Fruit fly (Drosophila melanogaster) whole organism, prepupa: ENCODE results near the gene Gr97a.
A peak's percentile ranks its signal among the peaks of the same experiment; 100 is the strongest.

Experiments used
- Blimp-1 ChIP-seq: fragments of 200-800 bp; sonication (Bioruptor generic); optimal IDR thresholded peaks from 3 replicates; lab custom pipeline; 2017; ENCODE audit warnings: missing biosample characterization, missing genetic modification characterization, mild to moderate bottlenecking, moderate library complexity, missing genetic modification reagents
- CG10669 ChIP-seq: fragments of 200-800 bp; sonication (Bioruptor generic); optimal IDR thresholded peaks from 3 replicates; lab custom pipeline; 2018; ENCODE audit warnings: missing biosample characterization, mild to moderate bottlenecking, missing genetic modification characterization, moderate library complexity
- CG11762 ChIP-seq: fragments of 200-800 bp; sonication (Bioruptor generic); optimal IDR thresholded peaks from 3 replicates; lab custom pipeline; 2016; ENCODE audit warnings: missing biosample characterization, missing genetic modification characterization; ENCODE audit not compliant: insufficient read depth
- CG15336 ChIP-seq: fragments of 200-800 bp; sonication (Bioruptor generic); IDR thresholded peaks from 2 replicates; pipeline ENCODE4 v1.3.6; 2022; ENCODE audit warnings: missing biosample characterization, missing genetic modification characterization
- CG1621 ChIP-seq: fragments of 200-800 bp; sonication (Bioruptor generic); optimal IDR thresholded peaks from 3 replicates; lab custom pipeline; 2018; ENCODE audit warnings: missing biosample characterization, mild to moderate bottlenecking, missing genetic modification characterization
- CG3032 ChIP-seq: fragments of 200-800 bp; optimal IDR thresholded peaks from 2 replicates; lab custom pipeline; 2019; ENCODE audit warnings: missing biosample characterization, mild to moderate bottlenecking, missing genetic modification characterization, moderate library complexity
- CG32006 ChIP-seq: fragments of 200-800 bp; sonication (Bioruptor generic); optimal IDR thresholded peaks from 3 replicates; lab custom pipeline; 2017; ENCODE audit warnings: missing biosample characterization, mild to moderate bottlenecking, missing genetic modification characterization
- CG6163 ChIP-seq: fragments of 200-800 bp; sonication (Bioruptor generic); IDR thresholded peaks from 3 replicates; pipeline ENCODE4 v1.3.6; 2022; ENCODE audit warnings: missing biosample characterization, missing genetic modification characterization
- CG6854 ChIP-seq: fragments of 200-800 bp; sonication (Bioruptor generic); optimal IDR thresholded peaks from 2 replicates; lab custom pipeline; 2017; ENCODE audit warnings: missing biosample characterization, mild to moderate bottlenecking, missing genetic modification characterization
- CG7368 ChIP-seq: fragments of 200-800 bp; sonication (Bioruptor generic); optimal IDR thresholded peaks from 3 replicates; lab custom pipeline; 2016; ENCODE audit warnings: missing biosample characterization, missing genetic modification characterization
- CG8119 ChIP-seq: fragments of 200-800 bp; sonication (Bioruptor generic); IDR thresholded peaks from 3 replicates; pipeline ENCODE4 v1.3.6; 2022; ENCODE audit warnings: missing biosample characterization, missing genetic modification characterization
- CG8319 ChIP-seq: fragments of 200-800 bp; sonication (Bioruptor generic); optimal IDR thresholded peaks from 3 replicates; lab custom pipeline; 2016; ENCODE audit warnings: missing biosample characterization, missing genetic modification characterization
- Eip75B ChIP-seq: fragments of 200-800 bp; sonication (Bioruptor generic); optimal IDR thresholded peaks from 3 replicates; lab custom pipeline; 2016; ENCODE audit warnings: missing biosample characterization, missing genetic modification characterization
- Eip78C ChIP-seq: fragments of 200-800 bp; sonication (Bioruptor generic); peaks from one replicate; lab custom pipeline; 2016; ENCODE audit warnings: missing biosample characterization, missing genetic modification characterization
- Ets96B ChIP-seq: fragments of 200-800 bp; optimal IDR thresholded peaks from 2 replicates; lab custom pipeline; 2019; ENCODE audit warnings: missing biosample characterization, mild to moderate bottlenecking, missing genetic modification characterization, moderate library complexity
- Hr38 ChIP-seq: sonication (Bioruptor generic); optimal IDR thresholded peaks from 2 replicates; lab custom pipeline; 2016; ENCODE audit warnings: missing biosample characterization, missing genetic modification characterization
- Hr4 ChIP-seq: fragments of 200-800 bp; sonication (Bioruptor generic); optimal IDR thresholded peaks from 3 replicates; lab custom pipeline; 2016; ENCODE audit warnings: missing biosample characterization, missing genetic modification characterization
- Lpt ChIP-seq: fragments of 200-800 bp; sonication (Bioruptor generic); optimal IDR thresholded peaks from 3 replicates; lab custom pipeline; 2016; ENCODE audit warnings: missing biosample characterization, missing genetic modification characterization
- Met ChIP-seq: fragments of 200-800 bp; sonication (Bioruptor generic); optimal IDR thresholded peaks from 3 replicates; lab custom pipeline; 2016; ENCODE audit warnings: missing biosample characterization, missing genetic modification characterization
- achi ChIP-seq: fragments of 200-800 bp; sonication (Bioruptor generic); optimal IDR thresholded peaks from 3 replicates; lab custom pipeline; 2016; ENCODE audit warnings: missing biosample characterization, missing genetic modification characterization
- dac ChIP-seq: fragments of 200-800 bp; sonication (Bioruptor generic); optimal IDR thresholded peaks from 2 replicates; lab custom pipeline; 2017; ENCODE audit warnings: missing biosample characterization, mild to moderate bottlenecking, missing genetic modification characterization
- dsx ChIP-seq: fragments of 200-800 bp; optimal IDR thresholded peaks from 3 replicates; lab custom pipeline; 2019; ENCODE audit warnings: missing biosample characterization, mild to moderate bottlenecking, missing genetic modification characterization, moderate library complexity; ENCODE audit not compliant: poor library complexity, severe bottlenecking
- eg ChIP-seq: fragments of 200-800 bp; sonication (Bioruptor generic); IDR thresholded peaks from 3 replicates; pipeline ENCODE4 v1.3.6; 2022; ENCODE audit warnings: missing biosample characterization, missing genetic modification characterization
- esn ChIP-seq: fragments of 200-800 bp; sonication (Bioruptor generic); optimal IDR thresholded peaks from 2 replicates; lab custom pipeline; 2016; ENCODE audit warnings: missing biosample characterization, mild to moderate bottlenecking, missing genetic modification characterization, moderate library complexity
- fd59A ChIP-seq: fragments of 200-800 bp; sonication (Bioruptor generic); optimal IDR thresholded peaks from 2 replicates; lab custom pipeline; 2017; ENCODE audit warnings: missing biosample characterization, mild to moderate bottlenecking, missing genetic modification characterization, missing genetic modification reagents
- fd85E ChIP-seq: fragments of 200-800 bp; sonication (Bioruptor generic); optimal IDR thresholded peaks from 3 replicates; lab custom pipeline; 2016; ENCODE audit warnings: missing biosample characterization, missing genetic modification characterization
- fkh ChIP-seq: fragments of 200-800 bp; sonication (Bioruptor generic); optimal IDR thresholded peaks from 3 replicates; lab custom pipeline; 2017; ENCODE audit warnings: missing biosample characterization, mild to moderate bottlenecking, missing genetic modification characterization, moderate library complexity
- lz ChIP-seq: fragments of 200-800 bp; sonication (Bioruptor generic); optimal IDR thresholded peaks from 3 replicates; lab custom pipeline; 2016; ENCODE audit warnings: missing biosample characterization, missing genetic modification characterization
- net ChIP-seq: fragments of 200-800 bp; sonication (Bioruptor generic); optimal IDR thresholded peaks from 3 replicates; lab custom pipeline; 2016; ENCODE audit warnings: missing biosample characterization, missing genetic modification characterization
- salr ChIP-seq, 2 experiments: fragments of 200-800 bp; sonication (Bioruptor generic); optimal IDR thresholded peaks; 3 replicates each; lab custom pipeline; 2016 to 2018; ENCODE audit warnings: missing biosample characterization in 2 of 2, missing genetic modification characterization in 2 of 2, mild to moderate bottlenecking in 1 of 2
- spab ChIP-seq: fragments of 200-800 bp; sonication (Bioruptor generic); optimal IDR thresholded peaks from 2 replicates; lab custom pipeline; 2017; ENCODE audit warnings: missing biosample characterization, mild to moderate bottlenecking, missing genetic modification characterization, missing genetic modification reagents
- ss ChIP-seq, 2 experiments: fragments of 200-800 bp; sonication (Bioruptor generic); optimal IDR thresholded peaks; 2 replicates in 1 of 2; 3 replicates in 1 of 2; lab custom pipeline; 2017 to 2018; ENCODE audit warnings: mild to moderate bottlenecking in 2 of 2, missing biosample characterization in 2 of 2, missing genetic modification characterization in 2 of 2, moderate library complexity in 1 of 2
- svp ChIP-seq: fragments of 200-800 bp; sonication (Bioruptor generic); peaks from one replicate; lab custom pipeline; 2016; ENCODE audit warnings: missing biosample characterization, missing genetic modification characterization
- topi ChIP-seq: fragments of 200-800 bp; sonication (Bioruptor generic); optimal IDR thresholded peaks from 3 replicates; lab custom pipeline; 2016; ENCODE audit warnings: missing biosample characterization, missing genetic modification characterization
- vri ChIP-seq: fragments of 200-800 bp; sonication (Bioruptor generic); optimal IDR thresholded peaks from 3 replicates; lab custom pipeline; 2016; ENCODE audit warnings: missing biosample characterization, mild to moderate bottlenecking, missing genetic modification characterization

Gr97a gene

dm6 chr3R:26988412-26988981, 22.2 kb upstream of the Gr97a start, which contains the start of gene CG31075 (continued):
- TF ChIP-seq fkh (GFP tag; lab: Kevin White, UChicago) = no peak
- peak; percentile 90 for TF ChIP-seq achi (GFP tag; lab: Kevin White, UChicago)
- TF ChIP-seq topi (GFP tag; lab: Kevin White, UChicago) = peak; percentile 91
- peak; percentile 76 for TF ChIP-seq net (GFP tag; lab: Kevin White, UChicago)
- peak; percentile 93 for TF ChIP-seq Ets96B (tag; lab: Kevin White, UChicago)
- peak; percentile 87 for TF ChIP-seq Eip75B
- TF ChIP-seq dac (GFP tag; lab: Kevin White, UChicago) = peak; percentile 67
- TF ChIP-seq CG8319 = peak; percentile 77
- peak; percentile 89 for TF ChIP-seq CG10669 (GFP tag; lab: Kevin White, UChicago)
- TF ChIP-seq, all 60 proteins: peak for 57

- TF ChIP-seq Eip75B = no peak
- TF ChIP-seq fkh (GFP tag; lab: Kevin White, UChicago) = peak; percentile 23
- peak in 1 of 2 experiments; percentile 37 for TF ChIP-seq ss (GFP tag; optimal IDR thresholded peaks at IDR 0.05; lab: Kevin White, UChicago)
- TF ChIP-seq CG6163 = 0 out of 3 replicates have a peak, but pooled peaks have one; percentile 9
Measured at dm6 chr3R:26987455-26987854, 21.2 kb upstream of the Gr97a start.

dm6 chr3R:26984437-26984836, 18.2 kb upstream of the Gr97a start:
- no peak for TF ChIP-seq fd85E (GFP tag; lab: Kevin White, UChicago)
- TF ChIP-seq svp (GFP tag; lab: Kevin White, UChicago) = peak; percentile 62

- TF ChIP-seq svp (GFP tag; lab: Kevin White, UChicago) (peak; percentile 44), topi (GFP tag; lab: Kevin White, UChicago) (no peak)
- TF ChIP-seq, all 60 proteins: peak for 1
Measured at dm6 chr3R:26982106-26982505, 15.8 kb upstream of the Gr97a start.

- TF ChIP-seq Blimp-1 (no peak), Lpt (GFP tag; lab: Kevin White, UChicago) (no peak), CG15336 (GFP tag; lab: Robert Waterston, UW) (peak; percentile 27; the same call in 1 of the 2 replicates), CG6854 (peak; percentile 58), eg (peak; percentile 62; the same call in 2 of the 3 replicates), CG7368 (no peak), fd59A (no peak), dsx (GFP tag; lab: Kevin White, UChicago) (no peak), Met (GFP tag; lab: Kevin White, UChicago) (no peak), ss (GFP tag; optimal IDR thresholded peaks at IDR 0.05; lab: Kevin White, UChicago) (peak in 1 of 2 experiments; percentile 72), vri (GFP tag; lab: Kevin White, UChicago) (no peak), CG8319 (no peak), Eip75B (no peak), CG1621 (no peak), CG32006 (GFP tag; lab: Kevin White, UChicago) (no peak), spab (GFP tag; lab: Kevin White, UChicago) (no peak), CG11762 (GFP tag; lab: Kevin White, UChicago) (no peak), esn (GFP tag; lab: Kevin White, UChicago) (peak; percentile 13), Eip78C (no peak), lz (GFP tag; lab: Kevin White, UChicago) (no peak), CG3032 (tag; lab: Kevin White, UChicago) (no peak), Hr4 (GFP tag; lab: Kevin White, UChicago) (no peak), CG8119 (GFP tag; lab: Robert Waterston, UW) (no peak), Hr38 (GFP tag; lab: Kevin White, UChicago) (no peak), svp (GFP tag; lab: Kevin White, UChicago) (no peak), salr (GFP tag; optimal IDR thresholded peaks at IDR 0.05; lab: Kevin White, UChicago) (no peak)
Measured at dm6 chr3R:26980282-26980691, 14.0 kb upstream of the Gr97a start.
